Fruit fly (Drosophila melanogaster): Measurements from ENCODE around the gene danr.

danr gene

DNA sequence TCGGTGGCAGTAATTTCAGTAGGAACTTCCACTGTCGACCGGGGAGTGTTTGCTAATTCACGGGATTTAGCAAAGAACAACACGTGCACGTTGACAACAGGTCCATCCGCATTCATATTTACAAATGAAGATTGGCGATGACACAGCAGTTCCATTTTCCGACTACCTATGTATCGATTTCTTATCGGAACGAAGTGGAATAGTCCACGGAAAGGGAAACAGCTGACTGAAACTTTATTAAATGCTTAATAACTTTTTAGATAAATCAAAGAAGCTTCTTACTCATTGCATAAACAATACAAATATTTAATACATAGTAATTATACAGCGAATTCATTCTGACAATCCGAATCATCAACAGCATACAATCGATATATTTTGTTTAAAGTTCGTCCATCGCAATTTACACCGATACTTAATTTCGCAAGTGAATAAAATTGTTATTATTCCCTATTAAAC lies 10.6 kb upstream of the danr start, which contains the start of the genes Mocs2A, Mocs2B and Clbn (continued):
- peak; percentile 77 for TF ChIP-seq HLH4C (GFP tag; IDR thresholded peaks at IDR 0.05; ENCODE audit: partially characterized antibody)
- TF ChIP-seq CG1832 (GFP tag; optimal IDR thresholded peaks at IDR 0.05), result no peak
- no peak for TF ChIP-seq CG7372 (GFP tag; IDR thresholded peaks at IDR 0.05)
- TF ChIP-seq gce (GFP tag; IDR thresholded peaks at IDR 0.05), result no peak
- TF ChIP-seq CG8290 (GFP tag; optimal IDR thresholded peaks at IDR 0.05), result no peak
- TF ChIP-seq CG8290 (tag; optimal IDR thresholded peaks at IDR 0.05), result no peak
- no peak for TF ChIP-seq CG17186 (GFP tag; optimal IDR thresholded peaks at IDR 0.05)
- TF ChIP-seq GATAe (GFP tag; conservative IDR thresholded peaks at IDR 0.05), result no peak
- peak; percentile 66 for TF ChIP-seq CG6791 (GFP tag; IDR thresholded peaks at IDR 0.05; ENCODE audit: partially characterized antibody)
- no peak for TF ChIP-seq CG8765 (GFP tag; IDR thresholded peaks at IDR 0.05)
- TF ChIP-seq ham (GFP tag; IDR thresholded peaks at IDR 0.05), result no peak
- TF ChIP-seq BEAF-32 (GFP tag; optimal IDR thresholded peaks at IDR 0.05), result peak; percentile 75
- TF ChIP-seq CG14441 (GFP tag; IDR thresholded peaks at IDR 0.05), result no peak
- TF ChIP-seq Hey (tag; optimal IDR thresholded peaks at IDR 0.05), result no peak
- TF ChIP-seq CkIIα-i1 (GFP tag; IDR thresholded peaks at IDR 0.05), result no peak
- TF ChIP-seq CG6765 (GFP tag; optimal IDR thresholded peaks at IDR 0.05), result no peak
- TF ChIP-seq CG7556 (GFP tag; optimal IDR thresholded peaks at IDR 0.05), result no peak
- no peak for TF ChIP-seq CG12299 (tag; optimal IDR thresholded peaks at IDR 0.05)
- no peak for TF ChIP-seq CG11398 (GFP tag; optimal IDR thresholded peaks at IDR 0.05)
- no peak for TF ChIP-seq C15 (GFP tag; IDR thresholded peaks at IDR 0.05)
- no peak for TF ChIP-seq Taf1 (GFP tag; IDR thresholded peaks at IDR 0.05)
- peak; percentile 75 for TF ChIP-seq CG2129 (GFP tag; IDR thresholded peaks at IDR 0.05; ENCODE audit: partially characterized antibody)
- no peak for TF ChIP-seq Dfd (GFP tag; optimal IDR thresholded peaks at IDR 0.05)
- TF ChIP-seq z (GFP tag; IDR thresholded peaks at IDR 0.05), result no peak
- peak; percentile 60 for TF ChIP-seq kah (GFP tag; optimal IDR thresholded peaks at IDR 0.05)
- no peak for TF ChIP-seq klu (GFP tag; IDR thresholded peaks at IDR 0.05)
- no peak for TF ChIP-seq stc (GFP tag; IDR thresholded peaks at IDR 0.05)
- TF ChIP-seq pnt (GFP tag; optimal IDR thresholded peaks at IDR 0.05), result no peak
- TF ChIP-seq CG10267 (tag; optimal IDR thresholded peaks at IDR 0.05), result peak; percentile 18
- no peak for TF ChIP-seq lola (GFP tag; optimal IDR thresholded peaks at IDR 0.05)
- TF ChIP-seq sug (tag; optimal IDR thresholded peaks at IDR 0.05), result no peak
- no peak for TF ChIP-seq CG7839 (tag; optimal IDR thresholded peaks at IDR 0.05)
- TF ChIP-seq CG17912 (GFP tag; optimal IDR thresholded peaks at IDR 0.05), result no peak
- TF ChIP-seq nmo (GFP tag; optimal IDR thresholded peaks at IDR 0.05), result peak; percentile 14
- TF ChIP-seq sima (GFP tag; optimal IDR thresholded peaks at IDR 0.05), result no peak
- no peak for TF ChIP-seq CG11560 (tag; IDR thresholded peaks at IDR 0.05)
- 0 out of 2 replicates have a peak, but pooled peaks have one; percentile 8 for TF ChIP-seq E2f2 (GFP tag; IDR thresholded peaks at IDR 0.05)
- TF ChIP-seq CG6254 (GFP tag; optimal IDR thresholded peaks at IDR 0.05), result no peak
- peak; percentile 79 for TF ChIP-seq vnd (GFP tag; IDR thresholded peaks at IDR 0.05; ENCODE audit: partially characterized antibody)
- TF ChIP-seq CG7928 (GFP tag; optimal IDR thresholded peaks at IDR 0.05), result no peak
- peak; percentile 12 for TF ChIP-seq CG17829 (tag; optimal IDR thresholded peaks at IDR 0.05)
- TF ChIP-seq CG14710 (tag; optimal IDR thresholded peaks at IDR 0.05), result peak; percentile 28
- TF ChIP-seq HLHmδ (GFP tag; optimal IDR thresholded peaks at IDR 0.05), result no peak
- no peak for TF ChIP-seq NfI (GFP tag; optimal IDR thresholded peaks at IDR 0.05)
- TF ChIP-seq Sox102F (GFP tag; optimal IDR thresholded peaks at IDR 0.05), result no peak
- no peak for TF ChIP-seq jumu (GFP tag; optimal IDR thresholded peaks at IDR 0.05)
- no peak for TF ChIP-seq CG33213 (GFP tag; optimal IDR thresholded peaks at IDR 0.05)
- no peak for TF ChIP-seq CG10209 (GFP tag; optimal IDR thresholded peaks at IDR 0.05)
- TF ChIP-seq CG15073 (GFP tag; optimal IDR thresholded peaks at IDR 0.05), result no peak
- no peak for TF ChIP-seq Lpt (GFP tag; optimal IDR thresholded peaks at IDR 0.05)
- no peak for TF ChIP-seq zfh2 (GFP tag; optimal IDR thresholded peaks at IDR 0.05)
- no peak for TF ChIP-seq CG12155 (GFP tag; optimal IDR thresholded peaks at IDR 0.05)
